Fruit fly (Drosophila melanogaster): ENCODE measurements around the gene CG43248.

CG43248 gene

dm6 chr3L:15538582-15539490 lies 7.6 kb upstream of the CG43248 start:
- TF ChIP-seq OdsH (GFP tag; optimal IDR thresholded peaks at IDR 0.05): no peak
- no peak for TF ChIP-seq Jra (GFP tag; optimal IDR thresholded peaks at IDR 0.05)
- no peak for TF ChIP-seq tai (GFP tag; optimal IDR thresholded peaks at IDR 0.05)
- no peak for TF ChIP-seq Rel (GFP tag; optimal IDR thresholded peaks at IDR 0.05)
- TF ChIP-seq Rel (tag; optimal IDR thresholded peaks at IDR 0.05): peak; percentile 95
- no peak for TF ChIP-seq Dif (GFP tag; optimal IDR thresholded peaks at IDR 0.05; ENCODE audit: partially characterized antibody)

dm6 chr3L:15537916-15538581 lies 6.8 kb upstream of the CG43248 start:
- TF ChIP-seq psq (GFP tag; optimal IDR thresholded peaks at IDR 0.05): peak; percentile 44
- TF ChIP-seq N (GFP tag; optimal IDR thresholded peaks at IDR 0.05): no peak
- TF ChIP-seq OdsH (GFP tag; optimal IDR thresholded peaks at IDR 0.05): peak; percentile 46
- TF ChIP-seq fru (GFP tag; optimal IDR thresholded peaks at IDR 0.05): peak; percentile 66
- TF ChIP-seq Hnf4 (GFP tag; optimal IDR thresholded peaks at IDR 0.05): peak; percentile 14
- peak; percentile 10 for TF ChIP-seq sv (GFP tag; optimal IDR thresholded peaks at IDR 0.05)
- TF ChIP-seq rgr (GFP tag; optimal IDR thresholded peaks at IDR 0.05): peak; percentile 53
- no peak for TF ChIP-seq Dfd (GFP tag; optimal IDR thresholded peaks at IDR 0.05)
- TF ChIP-seq dsf (GFP tag; optimal IDR thresholded peaks at IDR 0.05; ENCODE audit: borderline replicate concordance): no peak
- TF ChIP-seq br (GFP tag; optimal IDR thresholded peaks at IDR 0.05): peak; percentile 24
- TF ChIP-seq h (GFP tag; optimal IDR thresholded peaks at IDR 0.05): peak; percentile 68
- peak; percentile 36 for TF ChIP-seq brk (GFP tag; optimal IDR thresholded peaks at IDR 0.05)
- TF ChIP-seq Sp1 (GFP tag; optimal IDR thresholded peaks at IDR 0.05): peak; percentile 24
- peak in 1 of 2 experiments; percentile 56 for TF ChIP-seq foxo (GFP tag; optimal IDR thresholded peaks at IDR 0.05)
- TF ChIP-seq dmrt93B (GFP tag; optimal IDR thresholded peaks at IDR 0.05): no peak
- TF ChIP-seq ey (GFP tag; optimal IDR thresholded peaks at IDR 0.05): peak; percentile 53
- TF ChIP-seq Rel (GFP tag; optimal IDR thresholded peaks at IDR 0.05): no peak
- peak; percentile 25 for TF ChIP-seq Rel (tag; optimal IDR thresholded peaks at IDR 0.05)

dm6 chr3L:15536550-15536949 lies 5.3 kb upstream of the CG43248 start:
- TF ChIP-seq dsf (GFP tag; optimal IDR thresholded peaks at IDR 0.05; ENCODE audit: borderline replicate concordance) (no peak), jim (GFP tag; optimal IDR thresholded peaks at IDR 0.05) (no peak), Mio (GFP tag; optimal IDR thresholded peaks at IDR 0.05) (no peak), GATAd (GFP tag; optimal IDR thresholded peaks at IDR 0.05) (no peak), sv (GFP tag; optimal IDR thresholded peaks at IDR 0.05) (no peak), Vsx2 (GFP tag; optimal IDR thresholded peaks at IDR 0.05; ENCODE audit: partially characterized antibody) (no peak), N (GFP tag; optimal IDR thresholded peaks at IDR 0.05) (no peak), Dif (GFP tag; optimal IDR thresholded peaks at IDR 0.05; ENCODE audit: partially characterized antibody) (no peak), lola (GFP tag; optimal IDR thresholded peaks at IDR 0.05) (no peak), Dfd (GFP tag; optimal IDR thresholded peaks at IDR 0.05) (no peak), dmrt93B (GFP tag; optimal IDR thresholded peaks at IDR 0.05) (no peak), OdsH (GFP tag; optimal IDR thresholded peaks at IDR 0.05) (no peak), woc (GFP tag; optimal IDR thresholded peaks at IDR 0.05) (no peak), dl (GFP tag; optimal IDR thresholded peaks at IDR 0.05; ENCODE audit: insufficient read depth in 1 of 2, partially characterized antibody in 2 of 2) (no peak), CrebA (GFP tag; optimal IDR thresholded peaks at IDR 0.05; ENCODE audit: borderline replicate concordance) (no peak), Hr78 (GFP tag; optimal IDR thresholded peaks at IDR 0.05) (no peak), CG9705 (GFP tag; optimal IDR thresholded peaks at IDR 0.05) (no peak), Hr83 (GFP tag; optimal IDR thresholded peaks at IDR 0.05; ENCODE audit: poor library complexity, severe bottlenecking) (no peak), br (GFP tag; optimal IDR thresholded peaks at IDR 0.05) (no peak)

Data from whole organism, wandering third instar larva.